Worm (Caenorhabditis elegans): ENCODE data around the gene srh-207.

srh-207 gene

ce11 chrV:18438081-18438480 is 28.0 kb upstream of the srh-207 start, which contains the start of gene ZK262.8:
TSS of gene ZK262.8 (plus strand) at chrV:18438381.
- TF ChIP-seq hlh-17 (GFP tag; optimal IDR thresholded peaks at IDR 0.05; ENCODE audit: borderline replicate concordance): no peak
- TF ChIP-seq elt-3 (tag; optimal IDR thresholded peaks at IDR 0.05): no peak
- TF ChIP-seq snu-23 (GFP tag; optimal IDR thresholded peaks at IDR 0.05): no peak

ce11 chrV:18434961-18435360 is 24.9 kb upstream of the srh-207 start, which contains the start of gene ZK262.20:
TSS of gene ZK262.20 (minus strand) at chrV:18435061.
- TF ChIP-seq pag-3 (tag; optimal IDR thresholded peaks at IDR 0.05; ENCODE audit: borderline replicate concordance, insufficient read depth) (no peak), irx-1 (tag; optimal IDR thresholded peaks at IDR 0.05) (no peak), mab-9 (GFP tag; IDR thresholded peaks at IDR 0.05) (no peak), nhr-237 (tag; optimal IDR thresholded peaks at IDR 0.05) (no peak), F16B12.6 (tag; optimal IDR thresholded peaks at IDR 0.05) (no peak), Y116A8C.19 (tag; optimal IDR thresholded peaks at IDR 0.05; ENCODE audit: borderline replicate concordance) (no peak), nhr-11 (tag; optimal IDR thresholded peaks at IDR 0.05) (no peak), vab-15 (tag; optimal IDR thresholded peaks at IDR 0.05) (no peak), ceh-8 (GFP tag; optimal IDR thresholded peaks at IDR 0.05) (no peak), pax-3 (tag; optimal IDR thresholded peaks at IDR 0.05) (no peak), snu-23 (GFP tag; optimal IDR thresholded peaks at IDR 0.05) (no peak), lsy-2 (tag; optimal IDR thresholded peaks at IDR 0.05) (no peak), grh-1 (GFP tag; IDR thresholded peaks at IDR 0.05) (no peak), elt-3 (tag; optimal IDR thresholded peaks at IDR 0.05) (no peak), lin-14 (GFP tag; optimal IDR thresholded peaks at IDR 0.05) (no peak), nhr-28 (tag; optimal IDR thresholded peaks at IDR 0.05) (no peak), ceh-90 (tag; optimal IDR thresholded peaks at IDR 0.05) (no peak), nhr-76 (tag; optimal IDR thresholded peaks at IDR 0.05) (no peak), ceh-63 (GFP tag; optimal IDR thresholded peaks at IDR 0.05) (no peak), nhr-85 (tag) (no peak)

ce11 chrV:18431450-18431849 is 21.4 kb upstream of the srh-207 start, which contains the start of gene srw-82:
TSS of gene srw-82 (plus strand) at chrV:18431750.
- TF ChIP-seq C16A3.4 (tag; optimal IDR thresholded peaks at IDR 0.05): no peak
- no peak for TF ChIP-seq unc-98 (GFP tag; IDR thresholded peaks at IDR 0.05)
- no peak for TF ChIP-seq lin-14 (GFP tag; optimal IDR thresholded peaks at IDR 0.05)
- no peak for TF ChIP-seq efl-1 (optimal IDR thresholded peaks at IDR 0.05)
- no peak for TF ChIP-seq efl-1 (GFP tag; optimal IDR thresholded peaks at IDR 0.05 in 1 of 2)
- no peak for TF ChIP-seq nhr-19 (GFP tag; conservative IDR thresholded peaks at IDR 0.05)
- no peak for TF ChIP-seq tlp-1 (tag; optimal IDR thresholded peaks at IDR 0.05)
- no peak for TF ChIP-seq nhr-237 (tag; optimal IDR thresholded peaks at IDR 0.05)

- TF ChIP-seq lin-15B (tag; optimal IDR thresholded peaks at IDR 0.05) (no peak), pag-3 (tag; optimal IDR thresholded peaks at IDR 0.05; ENCODE audit: borderline replicate concordance, insufficient read depth) (no peak), jun-1 (tag; optimal IDR thresholded peaks at IDR 0.05) (no peak), ceh-88 (GFP tag; IDR thresholded peaks at IDR 0.05) (no peak), nhr-12 (tag; optimal IDR thresholded peaks at IDR 0.05) (no peak), blmp-1 (tag; optimal IDR thresholded peaks at IDR 0.05) (no peak), nhr-237 (tag; optimal IDR thresholded peaks at IDR 0.05) (no peak), dsc-1 (tag; optimal IDR thresholded peaks at IDR 0.05) (no peak), nhr-77 (tag; optimal IDR thresholded peaks at IDR 0.05) (no peak), lin-13 (GFP tag; optimal IDR thresholded peaks at IDR 0.05) (no peak)
These were observed 20.8 kb upstream of the srh-207 start for ce11 chrV:18430826-18431225.

- TF ChIP-seq xbp-1 (tag; optimal IDR thresholded peaks at IDR 0.05) (no peak), ama-1 (optimal IDR thresholded peaks at IDR 0.05) (no peak), aha-1 (tag; optimal IDR thresholded peaks at IDR 0.05) (no peak)
These were observed 16.2 kb upstream of the srh-207 start, which contains the start of gene srw-83 for ce11 chrV:18426280-18426679. TSS of gene srw-83 (plus strand) at chrV:18426580.
